Fruit fly (Drosophila melanogaster) whole organism, embryonic: ENCODE data around the gene Vsx1.
A peak's percentile ranks its signal among the peaks of the same experiment; 100 is the strongest.

Experiments
- Blimp-1 ChIP-seq: fragments of 200-800 bp; sonication (Bioruptor generic); optimal IDR thresholded peaks from 3 replicates; lab custom pipeline; 2018; ENCODE audit warnings: missing biosample characterization, missing genetic modification characterization, mild to moderate bottlenecking, moderate library complexity, missing genetic modification reagents
- CG11456 ChIP-seq: fragments of 200-800 bp; sonication (Bioruptor generic); IDR thresholded peaks from 3 replicates; pipeline ENCODE4 v1.3.6; 2022; ENCODE audit warnings: missing biosample characterization, missing genetic modification characterization
- CG11696 ChIP-seq: fragments of 200-800 bp; sonication (Bioruptor generic); IDR thresholded peaks from 2 replicates; pipeline ENCODE4 v1.3.6; 2022; ENCODE audit warnings: missing biosample characterization, missing genetic modification characterization
- CG12236 ChIP-seq: fragments of 200-800 bp; sonication (Bioruptor generic); optimal IDR thresholded peaks from 2 replicates; lab custom pipeline; 2016; ENCODE audit warnings: missing biosample characterization, missing genetic modification characterization
- CG1233 ChIP-seq: fragments of 200-800 bp; sonication (Bioruptor generic); optimal IDR thresholded peaks from 4 replicates; lab custom pipeline; 2018; ENCODE audit warnings: missing biosample characterization, mild to moderate bottlenecking, missing genetic modification characterization
- CG13424 ChIP-seq: fragments of 200-800 bp; sonication (Bioruptor generic); optimal IDR thresholded peaks from 2 replicates; lab custom pipeline; 2019; ENCODE audit warnings: missing biosample characterization, mild to moderate bottlenecking, missing genetic modification characterization, moderate library complexity
- CG14050 ChIP-seq: fragments of 200-800 bp; sonication (Bioruptor generic); IDR thresholded peaks from 3 replicates; pipeline ENCODE4 v1.3.6; 2022; ENCODE audit warnings: missing biosample characterization, missing genetic modification characterization
- CG15479 ChIP-seq: fragments of 200-800 bp; sonication (Bioruptor generic); optimal IDR thresholded peaks from 3 replicates; lab custom pipeline; 2019; ENCODE audit warnings: missing biosample characterization, mild to moderate bottlenecking, missing genetic modification characterization, moderate library complexity
- CG17912 ChIP-seq: fragments of 200-800 bp; sonication (Bioruptor generic); optimal IDR thresholded peaks from 2 replicates; lab custom pipeline; 2018; ENCODE audit warnings: missing biosample characterization, mild to moderate bottlenecking, missing genetic modification characterization
- CG18011 ChIP-seq: fragments of 200-800 bp; sonication (Bioruptor generic); optimal IDR thresholded peaks from 2 replicates; lab custom pipeline; 2017; ENCODE audit warnings: missing biosample characterization, missing genetic modification characterization, mild to moderate bottlenecking, moderate library complexity, missing genotype
- CG18764 ChIP-seq: fragments of 200-800 bp; sonication (Bioruptor generic); optimal IDR thresholded peaks from 3 replicates; lab custom pipeline; 2016; ENCODE audit warnings: missing biosample characterization, missing genetic modification characterization
- CG34376 ChIP-seq: fragments of 200-800 bp; sonication (Bioruptor generic); optimal IDR thresholded peaks from 2 replicates; lab custom pipeline; 2018; ENCODE audit warnings: missing biosample characterization, mild to moderate bottlenecking, missing genetic modification characterization
- CG3847 ChIP-seq: fragments of 200-800 bp; sonication (Bioruptor generic); IDR thresholded peaks from 2 replicates; pipeline ENCODE4 v1.3.6; 2022; ENCODE audit warnings: missing biosample characterization, missing genetic modification characterization
- CG4328 ChIP-seq: fragments of 200-800 bp; sonication (Bioruptor generic); optimal IDR thresholded peaks from 3 replicates; lab custom pipeline; 2017; ENCODE audit warnings: missing biosample characterization, missing genetic modification reagents, missing genetic modification characterization
- CG6254 ChIP-seq: fragments of 200-800 bp; sonication (Bioruptor generic); optimal IDR thresholded peaks from 3 replicates; lab custom pipeline; 2017; ENCODE audit warnings: mild to moderate bottlenecking, missing biosample characterization, missing genetic modification reagents, missing genetic modification characterization
- CG7271 ChIP-seq: fragments of 200-800 bp; sonication (Bioruptor generic); optimal IDR thresholded peaks from 2 replicates; lab custom pipeline; 2018; ENCODE audit warnings: missing biosample characterization, mild to moderate bottlenecking, missing genetic modification characterization, moderate library complexity
- CG7372 ChIP-seq: fragments of 200-800 bp; sonication (Bioruptor generic); IDR thresholded peaks from 2 replicates; pipeline ENCODE4 v1.3.6; 2022; ENCODE audit warnings: missing biosample characterization, missing genetic modification characterization
- CG7839 ChIP-seq: fragments of 200-800 bp; sonication (Bioruptor generic); optimal IDR thresholded peaks from 3 replicates; lab custom pipeline; 2018; ENCODE audit warnings: missing biosample characterization, mild to moderate bottlenecking, missing genetic modification characterization, moderate library complexity
- D19B ChIP-seq: fragments of 200-800 bp; sonication (Bioruptor generic); optimal IDR thresholded peaks from 2 replicates; lab custom pipeline; 2017; ENCODE audit warnings: missing biosample characterization, mild to moderate bottlenecking, missing genetic modification characterization
- Fer1 ChIP-seq: fragments of 200-800 bp; sonication (Bioruptor generic); optimal IDR thresholded peaks from 2 replicates; lab custom pipeline; 2017; ENCODE audit warnings: missing biosample characterization, mild to moderate bottlenecking, missing genetic modification characterization
- H2.0 ChIP-seq: fragments of 200-800 bp; sonication (Bioruptor generic); IDR thresholded peaks from 2 replicates; pipeline ENCODE4 v1.3.6; 2022; ENCODE audit warnings: missing biosample characterization, missing genetic modification characterization
- HHEX ChIP-seq: fragments of 200-800 bp; sonication (Bioruptor generic); optimal IDR thresholded peaks from 3 replicates; lab custom pipeline; 2017; ENCODE audit warnings: missing biosample characterization, mild to moderate bottlenecking, missing genetic modification characterization, missing genetic modification reagents
- Jarid2 ChIP-seq: fragments of 200-800 bp; sonication (Bioruptor generic); optimal IDR thresholded peaks from 3 replicates; lab custom pipeline; 2017; ENCODE audit warnings: mild to moderate bottlenecking, missing biosample characterization, missing genetic modification reagents, missing genetic modification characterization
- MBD-R2 ChIP-seq: fragments of 200-800 bp; sonication (Bioruptor generic); IDR thresholded peaks from 2 replicates; pipeline ENCODE4 v1.3.6; 2022; ENCODE audit warnings: missing biosample characterization, missing genetic modification characterization
- Sox100B ChIP-seq: fragments of 200-800 bp; sonication (Bioruptor generic); optimal IDR thresholded peaks from 3 replicates; lab custom pipeline; 2018; ENCODE audit warnings: missing biosample characterization, mild to moderate bottlenecking, missing genetic modification characterization
- Spps ChIP-seq: fragments of 200-800 bp; sonication (Bioruptor generic); optimal IDR thresholded peaks from 2 replicates; lab custom pipeline; 2018; ENCODE audit warnings: missing biosample characterization, mild to moderate bottlenecking, missing genetic modification characterization
- TFAM ChIP-seq: fragments of 200-800 bp; sonication (Bioruptor generic); optimal IDR thresholded peaks from 2 replicates; lab custom pipeline; 2017; ENCODE audit warnings: missing biosample characterization, missing genetic modification characterization, inconsistent platforms
- Tbp ChIP-seq: fragments of >200 bp; optimal IDR thresholded peaks from 2 replicates; lab custom pipeline; 2018; ENCODE audit warnings: missing biosample characterization, missing genetic modification characterization
- ap ChIP-seq: fragments of 200-800 bp; sonication (Bioruptor generic); IDR thresholded peaks from 2 replicates; pipeline ENCODE4 v1.3.6; 2022; ENCODE audit warnings: missing biosample characterization, missing genetic modification characterization
- ci ChIP-seq: fragments of 200-800 bp; sonication (Bioruptor generic); IDR thresholded peaks from 3 replicates; pipeline ENCODE4 v1.3.6; 2022; ENCODE audit warnings: missing biosample characterization, missing genetic modification characterization
- dysf ChIP-seq: fragments of 200-800 bp; sonication (Bioruptor generic); IDR thresholded peaks from 3 replicates; pipeline ENCODE4 v1.3.6; 2022; ENCODE audit warnings: missing biosample characterization, missing genetic modification characterization
- fd3F ChIP-seq: fragments of 200-800 bp; sonication (Bioruptor generic); optimal IDR thresholded peaks from 2 replicates; lab custom pipeline; 2018; ENCODE audit warnings: missing biosample characterization, mild to moderate bottlenecking, missing genetic modification characterization, moderate library complexity
- gcm ChIP-seq: fragments of 200-800 bp; sonication (Bioruptor generic); optimal IDR thresholded peaks from 2 replicates; lab custom pipeline; 2019; ENCODE audit warnings: missing biosample characterization, mild to moderate bottlenecking, missing genetic modification characterization, moderate library complexity
- gfzf ChIP-seq: fragments of 200-800 bp; sonication (Bioruptor generic); optimal IDR thresholded peaks from 2 replicates; lab custom pipeline; 2016; ENCODE audit warnings: missing biosample characterization, mild to moderate bottlenecking, missing genetic modification characterization, moderate library complexity
- hkb ChIP-seq, 2 experiments: fragments of 200-800 bp in 1 of 2; fragments of >200 bp in 1 of 2; sonication (Bioruptor generic) in 1 of 2; IDR thresholded peaks in 1 of 2; optimal IDR thresholded peaks in 1 of 2; 2 replicates each; pipeline versions ENCODE4 v1.3.6 to Lab custom; 2017 to 2022; ENCODE audit warnings: missing biosample characterization in 1 of 2, missing genetic modification characterization in 1 of 2
- inv ChIP-seq: fragments of 200-800 bp; sonication (Bioruptor generic); IDR thresholded peaks from 2 replicates; pipeline ENCODE4 v1.3.6; 2022; ENCODE audit warnings: missing biosample characterization, missing genetic modification characterization; ENCODE audit not compliant: partially characterized antibody
- lola ChIP-seq, 3 experiments: fragments of >200 bp in 2 of 3; fragments of 200-800 bp in 1 of 3; sonication (Bioruptor generic) in 1 of 3; optimal IDR thresholded peaks; 2 replicates each; lab custom pipeline; 2017 to 2019; ENCODE audit warnings: missing biosample characterization in 3 of 3, missing genetic modification characterization in 3 of 3, mild to moderate bottlenecking in 1 of 3, moderate library complexity in 1 of 3
- nerfin-1 ChIP-seq: fragments of 200-800 bp; sonication (Bioruptor generic); optimal IDR thresholded peaks from 3 replicates; lab custom pipeline; 2019; ENCODE audit warnings: missing biosample characterization, mild to moderate bottlenecking, missing genetic modification characterization, moderate library complexity
- oc ChIP-seq: fragments of 200-800 bp; sonication (Bioruptor generic); optimal IDR thresholded peaks from 2 replicates; lab custom pipeline; 2018; ENCODE audit warnings: missing biosample characterization, mild to moderate bottlenecking, missing genetic modification characterization, moderate library complexity
- org-1 ChIP-seq: fragments of 200-800 bp; sonication (Bioruptor generic); optimal IDR thresholded peaks from 2 replicates; lab custom pipeline; 2017; ENCODE audit warnings: missing biosample characterization, missing genetic modification characterization
- otp ChIP-seq: fragments of 200-800 bp; sonication (Bioruptor generic); IDR thresholded peaks from 3 replicates; pipeline ENCODE4, ENCODE4 v1.3.6; 2022; ENCODE audit warnings: missing biosample characterization, missing genetic modification characterization
- pfk ChIP-seq: fragments of 200-800 bp; sonication (Bioruptor generic); optimal IDR thresholded peaks from 2 replicates; lab custom pipeline; 2018; ENCODE audit warnings: missing biosample characterization, mild to moderate bottlenecking, missing genetic modification characterization, moderate library complexity
- prd ChIP-seq, 3 experiments: fragments of >200 bp in 2 of 3; fragments of 200-800 bp in 1 of 3; sonication (Bioruptor generic) in 1 of 3; optimal IDR thresholded peaks in 2 of 3; IDR thresholded peaks in 1 of 3; 2 replicates in 2 of 3; 3 replicates in 1 of 3; pipeline versions ENCODE4 v1.3.6 to Lab custom; 2017 to 2022; ENCODE audit warnings: missing biosample characterization in 1 of 3, missing genetic modification characterization in 1 of 3
- repo ChIP-seq: fragments of 200-800 bp; sonication (Bioruptor generic); optimal IDR thresholded peaks from 2 replicates; lab custom pipeline; 2016; ENCODE audit warnings: missing biosample characterization, missing genetic modification characterization
- ro ChIP-seq: fragments of 200-800 bp; sonication (Bioruptor generic); IDR thresholded peaks from 2 replicates; pipeline ENCODE4 v1.3.6; 2022; ENCODE audit warnings: missing biosample characterization, missing genetic modification characterization
- so ChIP-seq: fragments of 200-800 bp; sonication (Bioruptor generic); IDR thresholded peaks from 3 replicates; pipeline ENCODE4 v1.3.6; 2022; ENCODE audit warnings: missing biosample characterization, missing genetic modification characterization
- unpg ChIP-seq: fragments of 200-800 bp; sonication (Bioruptor generic); optimal IDR thresholded peaks from 3 replicates; lab custom pipeline; 2018; ENCODE audit warnings: missing biosample characterization, mild to moderate bottlenecking, missing genetic modification characterization, moderate library complexity

Vsx1 gene

DNA sequence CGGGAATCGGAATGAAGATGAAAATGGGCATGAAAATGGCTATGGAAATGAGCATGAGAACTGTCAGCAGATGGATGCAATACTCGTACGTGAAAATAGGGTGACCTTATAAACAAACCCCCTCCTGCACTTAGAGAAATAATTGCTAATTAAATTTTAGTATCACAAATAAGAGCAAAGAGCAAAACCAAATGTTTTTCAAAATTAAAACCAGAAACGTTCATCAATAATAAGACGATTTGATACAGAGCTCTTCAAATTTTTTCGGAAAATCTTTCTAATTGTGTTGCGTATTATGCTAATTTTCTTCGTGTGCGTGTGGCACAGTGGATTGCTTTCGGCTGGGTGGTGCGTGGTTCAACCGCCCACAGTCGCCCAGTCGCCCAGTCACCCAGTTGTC, 52.2 kb downstream of the Vsx1 start (continued):
- TF ChIP-seq CG7271 (no peak), hkb (optimal IDR thresholded peaks at IDR 0.05; lab: Kevin White, UChicago) (no peak), hkb (GFP tag; IDR thresholded peaks at IDR 0.05; lab: Robert Waterston, UW) (peak; percentile 10; the same call in 1 of the 2 replicates), dysf (GFP tag; lab: Robert Waterston, UW) (no peak), TFAM (GFP tag; lab: Kevin White, UChicago) (no peak), ci (GFP tag; lab: Robert Waterston, UW) (peak; percentile 45; the same call in 1 of the 3 replicates), CG13424 (tag; lab: Kevin White, UChicago) (peak; percentile 23), lola (GFP tag; optimal IDR thresholded peaks at IDR 0.05; lab: Kevin White, UChicago) (peak in 1 of 3 experiments; percentile 28), Fer1 (no peak), Jarid2 (GFP tag; lab: Kevin White, UChicago) (no peak), gcm (no peak), CG11456 (GFP tag; lab: Robert Waterston, UW) (no peak)

DNA sequence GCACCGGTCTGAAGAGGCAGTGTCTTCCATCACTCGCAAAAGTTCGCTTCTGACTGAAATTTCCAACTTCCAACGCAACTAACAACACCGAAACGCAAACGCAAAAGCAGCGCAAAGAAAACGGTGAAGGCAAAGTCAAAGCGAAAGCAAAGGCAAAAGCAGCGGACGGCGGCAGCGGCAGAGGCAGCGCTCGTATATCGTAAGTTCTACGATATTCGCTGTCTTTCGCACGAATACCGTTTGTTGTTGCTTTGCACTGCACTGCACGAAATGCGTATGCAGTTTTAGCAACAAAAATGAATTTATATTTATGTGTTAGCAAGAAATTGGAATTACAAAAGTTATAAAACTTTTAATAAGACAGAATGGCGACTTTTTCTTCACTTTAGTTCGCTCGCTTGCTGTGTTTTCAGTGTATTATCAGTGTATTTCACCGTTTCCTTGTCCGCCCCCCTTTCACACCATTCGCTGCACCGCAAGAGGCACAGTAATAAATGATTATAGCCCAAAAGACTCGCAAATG, 54.4 kb downstream of the Vsx1 start, which contains the start of gene OtopLa:
TSS of gene OtopLa (minus strand) at position 51 of the 523 bp plus-strand sequence.
- peak; percentile 63 for TF ChIP-seq repo (GFP tag; lab: Kevin White, UChicago)
- no peak for TF ChIP-seq inv
- TF ChIP-seq fd3F (GFP tag; lab: Kevin White, UChicago) = peak; percentile 59
- peak; percentile 70 for TF ChIP-seq CG14050
- peak; percentile 83 for TF ChIP-seq H2.0 (GFP tag; lab: Robert Waterston, UW)
- peak; percentile 69 for TF ChIP-seq Spps (tag; lab: Kevin White, UChicago)
- TF ChIP-seq gcm = peak; percentile 72
- TF ChIP-seq MBD-R2 (GFP tag; lab: Robert Waterston, UW) = peak; percentile 47; the same call in 1 of the 2 replicates
- no peak for TF ChIP-seq prd (optimal IDR thresholded peaks at IDR 0.05; lab: Kevin White, UChicago)
- TF ChIP-seq prd (GFP tag; IDR thresholded peaks at IDR 0.05; lab: Robert Waterston, UW) = peak; percentile 87
- peak; percentile 84 for TF ChIP-seq oc (tag; lab: Kevin White, UChicago)
- peak; percentile 42 for TF ChIP-seq CG34376 (GFP tag; lab: Kevin White, UChicago)
- peak; percentile 78 for TF ChIP-seq CG6254 (GFP tag; lab: Kevin White, UChicago)
- TF ChIP-seq pfk (GFP tag; lab: Kevin White, UChicago) = no peak
- TF ChIP-seq CG3847 (GFP tag; lab: Robert Waterston, UW) = peak; percentile 75
- TF ChIP-seq HHEX (GFP tag; lab: Kevin White, UChicago) = peak; percentile 73
- no peak for TF ChIP-seq Tbp (GFP tag; lab: Kevin White, UChicago)
- TF ChIP-seq CG15479 = no peak
- peak; percentile 26 for TF ChIP-seq CG4328 (GFP tag; lab: Kevin White, UChicago)
- TF ChIP-seq org-1 (GFP tag; lab: Kevin White, UChicago) = peak; percentile 83
- peak; percentile 20 for TF ChIP-seq CG18011
- TF ChIP-seq so (GFP tag; lab: Robert Waterston, UW) = peak; percentile 90
- peak; percentile 69; the same call in 1 of the 2 replicates for TF ChIP-seq CG7372 (GFP tag; lab: Robert Waterston, UW)
- TF ChIP-seq unpg (GFP tag; lab: Kevin White, UChicago) = peak; percentile 89
- TF ChIP-seq gfzf = no peak
- TF ChIP-seq otp (GFP tag; lab: Robert Waterston, UW) = peak; percentile 87
- TF ChIP-seq ap (GFP tag; lab: Robert Waterston, UW) = peak; percentile 64
- peak; percentile 50 for TF ChIP-seq CG11696 (GFP tag; lab: Robert Waterston, UW)
- peak; percentile 55 for TF ChIP-seq D19B
- TF ChIP-seq CG7839 (tag; lab: Kevin White, UChicago) = peak; percentile 89
- peak; percentile 75 for TF ChIP-seq Sox100B (GFP tag; lab: Kevin White, UChicago)
- peak; percentile 75 for TF ChIP-seq CG1233
- TF ChIP-seq CG17912 (GFP tag; lab: Kevin White, UChicago) = no peak
- peak; percentile 85 for TF ChIP-seq Blimp-1 (GFP tag; lab: Kevin White, UChicago)
- TF ChIP-seq nerfin-1 (tag; lab: Kevin White, UChicago) = peak; percentile 74
- peak; percentile 62 for TF ChIP-seq CG12236 (GFP tag; lab: Kevin White, UChicago)
- TF ChIP-seq ro = peak; percentile 50; the same call in 1 of the 2 replicates
- TF ChIP-seq CG18764 (GFP tag; lab: Kevin White, UChicago) = peak; percentile 68
